Worm (Caenorhabditis elegans): ENCODE results near the gene C01B9.4.

DNA sequence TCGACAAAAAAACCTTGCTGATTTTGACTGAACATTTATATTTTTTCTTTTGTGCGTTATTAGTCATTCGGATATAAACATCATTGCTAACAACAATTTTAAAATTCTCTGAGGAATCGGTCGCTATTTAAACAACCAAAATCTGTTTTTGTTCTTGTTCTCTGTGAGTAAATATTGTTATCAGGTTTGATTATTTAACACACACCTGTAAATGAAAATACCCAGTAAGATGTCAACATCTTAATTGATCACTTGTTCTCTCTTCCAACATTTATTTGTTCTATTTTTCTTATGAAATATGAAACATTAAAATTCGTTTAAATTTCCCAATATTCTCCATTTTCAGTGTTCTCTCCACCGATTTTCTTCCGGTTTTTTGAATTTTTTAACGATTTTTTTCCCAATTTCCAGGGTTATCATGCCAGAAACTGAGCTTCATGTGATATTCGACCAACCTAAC, 20.7 kb downstream of the C01B9.4 start, which contains the start of gene arrd-11:
- TF ChIP-seq snpc-4 (tag; optimal IDR thresholded peaks at IDR 0.05) (no peak), nhr-11 (tag; optimal IDR thresholded peaks at IDR 0.05) (no peak), unc-39 (tag; optimal IDR thresholded peaks at IDR 0.05) (no peak), sem-4 (tag; optimal IDR thresholded peaks at IDR 0.05) (no peak)

Measured in whole organism, L2 larva.